Fruit fly (Drosophila melanogaster): ENCODE data around the gene CG10864.

CG10864 gene

DNA sequence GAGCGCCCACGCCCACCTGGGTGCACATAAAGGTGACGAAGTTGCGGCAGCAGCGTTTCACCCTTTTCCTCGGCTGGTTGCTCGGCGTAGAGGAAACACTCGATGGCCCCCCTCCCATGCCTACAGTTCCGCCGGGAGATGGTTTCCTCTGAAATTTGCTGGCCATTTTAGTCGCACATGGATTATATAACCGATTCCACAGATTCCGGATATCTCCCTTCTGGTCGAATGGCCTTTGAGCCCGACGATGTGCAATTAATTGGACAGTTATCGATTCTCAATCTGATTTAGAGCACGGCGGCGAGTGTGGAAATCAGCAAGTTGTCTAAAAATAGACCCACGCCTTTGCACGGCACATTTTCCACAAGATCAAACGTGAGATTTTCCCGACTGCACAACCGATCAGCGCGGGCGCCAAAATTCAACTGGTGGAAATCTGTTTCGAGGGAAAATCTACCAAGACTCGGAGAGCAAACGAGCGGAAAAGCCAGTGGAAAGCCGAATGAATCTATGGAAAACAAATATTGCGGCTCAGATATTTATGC is at the start of gene CG10864:
TSS of gene CG10864 (minus strand) at position 427 of the 545 bp plus-strand sequence.
- 0 out of 3 replicates have a peak, but pooled peaks have one; percentile 29 for TF ChIP-seq ase (GFP tag; IDR thresholded peaks at IDR 0.05)
- no peak for TF ChIP-seq bbx (GFP tag; IDR thresholded peaks at IDR 0.05; ENCODE audit: partially characterized antibody)
- no peak for TF ChIP-seq CG13287 (GFP tag; IDR thresholded peaks at IDR 0.05; ENCODE audit: partially characterized antibody)
- TF ChIP-seq CG5245 (GFP tag; optimal IDR thresholded peaks at IDR 0.05): no peak
- peak; percentile 8 for TF ChIP-seq Dp (GFP tag; optimal IDR thresholded peaks at IDR 0.05)
- TF ChIP-seq Tbp (GFP tag; optimal IDR thresholded peaks at IDR 0.05): no peak
- no peak for TF ChIP-seq MESR4 (GFP tag; optimal IDR thresholded peaks at IDR 0.05)
- no peak for TF ChIP-seq da (GFP tag; optimal IDR thresholded peaks at IDR 0.05)
- TF ChIP-seq E2f2 (GFP tag; IDR thresholded peaks at IDR 0.05): peak; percentile 43; the same call in 1 of the 2 replicates
- peak; percentile 62 for TF ChIP-seq CG12769 (tag; optimal IDR thresholded peaks at IDR 0.05)
- TF ChIP-seq BEAF-32 (GFP tag; optimal IDR thresholded peaks at IDR 0.05): no peak
- no peak for TF ChIP-seq Deaf1 (tag; optimal IDR thresholded peaks at IDR 0.05)
- TF ChIP-seq Med (GFP tag): peak; percentile 61
- no peak for TF ChIP-seq CG10543 (GFP tag; optimal IDR thresholded peaks at IDR 0.05)
- 0 out of 3 replicates have a peak, but pooled peaks have one; percentile 7 for TF ChIP-seq CG7963 (GFP tag; IDR thresholded peaks at IDR 0.05; ENCODE audit: partially characterized antibody)
- no peak for TF ChIP-seq CG12744 (GFP tag; optimal IDR thresholded peaks at IDR 0.05)
- TF ChIP-seq Pdp1 (GFP tag; optimal IDR thresholded peaks at IDR 0.05): peak in 1 of 2 experiments; percentile 92
- no peak for TF ChIP-seq Atf6 (GFP tag; IDR thresholded peaks at IDR 0.05)
- TF ChIP-seq kah (GFP tag; optimal IDR thresholded peaks at IDR 0.05): peak; percentile 13

DNA sequence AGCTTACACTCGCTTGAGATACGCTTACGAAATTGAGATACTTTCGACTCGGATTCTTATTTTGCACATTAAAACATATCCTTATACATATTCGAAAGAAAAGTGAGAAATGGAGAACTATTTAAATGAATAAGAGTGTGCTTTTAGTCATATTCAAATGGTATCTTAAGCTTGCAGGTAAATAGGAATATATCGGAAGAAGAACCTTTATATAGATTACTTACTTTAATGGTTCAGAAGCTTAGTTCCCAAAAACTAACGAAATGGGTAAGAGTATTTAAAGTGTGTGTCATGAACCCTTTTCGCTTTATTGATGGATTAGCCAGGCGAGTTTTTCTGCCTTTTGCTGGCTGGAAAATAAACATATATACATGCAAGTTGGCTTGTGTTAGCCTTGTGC is 47.5 kb upstream of the CG10864 start:
- TF ChIP-seq Hsf (GFP tag; optimal IDR thresholded peaks at IDR 0.05) (no peak), CG7839 (tag; optimal IDR thresholded peaks at IDR 0.05) (no peak), fu2 (GFP tag; optimal IDR thresholded peaks at IDR 0.05) (no peak), sd (tag; optimal IDR thresholded peaks at IDR 0.05) (no peak), tll (GFP tag; optimal IDR thresholded peaks at IDR 0.05) (no peak), CG2199 (GFP tag; IDR thresholded peaks at IDR 0.05) (no peak), dpn (GFP tag; optimal IDR thresholded peaks at IDR 0.05) (no peak), CG10267 (tag; optimal IDR thresholded peaks at IDR 0.05) (no peak), CG16815 (GFP tag; optimal IDR thresholded peaks at IDR 0.05) (no peak), CG17359 (tag; optimal IDR thresholded peaks at IDR 0.05) (no peak), ttk (GFP tag; IDR thresholded peaks at IDR 0.05) (no peak), eve (GFP tag; optimal IDR thresholded peaks at IDR 0.05) (no peak), run (tag; optimal IDR thresholded peaks at IDR 0.05) (no peak), her (GFP tag; optimal IDR thresholded peaks at IDR 0.05) (no peak), onecut (GFP tag; IDR thresholded peaks at IDR 0.05) (no peak), sim (GFP tag; IDR thresholded peaks at IDR 0.05) (no peak), CG10431 (GFP tag; optimal IDR thresholded peaks at IDR 0.05) (no peak)

DNA sequence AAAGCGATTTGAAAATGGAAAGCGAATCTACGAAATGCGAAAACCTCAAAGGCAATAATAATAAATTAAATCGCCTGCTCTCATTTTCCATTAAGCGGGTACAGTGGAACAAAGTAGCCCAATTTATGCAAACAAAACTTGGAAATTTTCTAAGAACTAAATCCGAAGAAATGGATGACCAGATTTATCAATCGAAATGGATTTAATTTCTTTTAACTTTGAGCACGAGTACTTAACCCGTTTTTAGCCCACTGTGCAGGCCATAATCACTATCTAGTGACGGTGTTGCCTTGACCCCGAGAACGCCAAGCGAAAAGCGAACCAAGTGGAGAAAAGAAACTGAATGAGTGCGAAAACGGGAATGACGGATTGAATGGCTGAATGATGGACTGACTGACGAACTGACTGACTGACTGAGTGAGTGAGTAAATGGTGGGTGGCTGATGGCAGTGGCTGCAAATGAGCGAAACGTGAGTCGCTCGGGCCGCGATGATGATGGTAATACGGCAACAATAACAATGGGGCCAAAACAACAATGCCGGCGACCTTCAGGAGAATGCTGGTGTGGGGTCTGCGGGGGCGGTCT is 44.9 kb upstream of the CG10864 start:
- TF ChIP-seq bbx (GFP tag; IDR thresholded peaks at IDR 0.05; ENCODE audit: partially characterized antibody) (no peak), Oaz (GFP tag; IDR thresholded peaks at IDR 0.05) (0 out of 2 replicates have a peak, but pooled peaks have one; percentile 16), CG10274 (GFP tag; optimal IDR thresholded peaks at IDR 0.05) (no peak), CG10654 (GFP tag; optimal IDR thresholded peaks at IDR 0.05) (no peak), tll (GFP tag; optimal IDR thresholded peaks at IDR 0.05) (no peak), CG15514 (GFP tag; optimal IDR thresholded peaks at IDR 0.05) (no peak), BEAF-32 (GFP tag; optimal IDR thresholded peaks at IDR 0.05) (no peak), pfk (GFP tag; optimal IDR thresholded peaks at IDR 0.05) (no peak), CG11560 (tag; IDR thresholded peaks at IDR 0.05) (0 out of 3 replicates have a peak, but pooled peaks have one; percentile 33), odd (GFP tag; optimal IDR thresholded peaks at IDR 0.05) (no peak), Mrtf (GFP tag; IDR thresholded peaks at IDR 0.05) (no peak), CG1529 (GFP tag; optimal IDR thresholded peaks at IDR 0.05) (no peak), ranshi (GFP tag; IDR thresholded peaks at IDR 0.05) (peak; percentile 65; the same call in 1 of the 2 replicates), tio (GFP tag; optimal IDR thresholded peaks at IDR 0.05) (peak; percentile 44), CG17612 (GFP tag; IDR thresholded peaks at IDR 0.05) (peak; percentile 8; the same call in 1 of the 2 replicates)

All from whole organism, embryonic.